Fruit fly (Drosophila melanogaster) whole organism, prepupa: ENCODE data around the gene Acsf2.

Experiments used
- Blimp-1 ChIP-seq: fragments of 200-800 bp; sonication (Bioruptor generic); optimal IDR thresholded peaks from 3 replicates; lab custom pipeline; 2017; ENCODE audit warnings: missing biosample characterization, missing genetic modification characterization, mild to moderate bottlenecking, moderate library complexity, missing genetic modification reagents
- CG11762 ChIP-seq: fragments of 200-800 bp; sonication (Bioruptor generic); optimal IDR thresholded peaks from 3 replicates; lab custom pipeline; 2016; ENCODE audit warnings: missing biosample characterization, missing genetic modification characterization; ENCODE audit not compliant: insufficient read depth
- CG15336 ChIP-seq: fragments of 200-800 bp; sonication (Bioruptor generic); IDR thresholded peaks from 2 replicates; pipeline ENCODE4 v1.3.6; 2022; ENCODE audit warnings: missing biosample characterization, missing genetic modification characterization
- CG1621 ChIP-seq: fragments of 200-800 bp; sonication (Bioruptor generic); optimal IDR thresholded peaks from 3 replicates; lab custom pipeline; 2018; ENCODE audit warnings: missing biosample characterization, mild to moderate bottlenecking, missing genetic modification characterization
- CG3032 ChIP-seq: fragments of 200-800 bp; optimal IDR thresholded peaks from 2 replicates; lab custom pipeline; 2019; ENCODE audit warnings: missing biosample characterization, mild to moderate bottlenecking, missing genetic modification characterization, moderate library complexity
- CG31627 ChIP-seq: fragments of 200-800 bp; sonication (Bioruptor generic); optimal IDR thresholded peaks from 3 replicates; lab custom pipeline; 2016; ENCODE audit warnings: missing biosample characterization, missing genetic modification characterization
- CG34406 ChIP-seq: fragments of 200-800 bp; sonication (Bioruptor generic); optimal IDR thresholded peaks from 3 replicates; lab custom pipeline; 2016; ENCODE audit warnings: missing biosample characterization, missing genetic modification characterization
- CG4318 ChIP-seq: fragments of 200-800 bp; sonication (Bioruptor generic); optimal IDR thresholded peaks from 3 replicates; lab custom pipeline; 2017; ENCODE audit warnings: missing biosample characterization, mild to moderate bottlenecking, missing genetic modification characterization
- CG6163 ChIP-seq: fragments of 200-800 bp; sonication (Bioruptor generic); IDR thresholded peaks from 3 replicates; pipeline ENCODE4 v1.3.6; 2022; ENCODE audit warnings: missing biosample characterization, missing genetic modification characterization
- CG6808 ChIP-seq: fragments of 200-800 bp; sonication (Bioruptor generic); optimal IDR thresholded peaks from 3 replicates; lab custom pipeline; 2017; ENCODE audit warnings: missing biosample characterization, missing genetic modification characterization, mild to moderate bottlenecking, moderate library complexity, missing genetic modification reagents
- CG6854 ChIP-seq: fragments of 200-800 bp; sonication (Bioruptor generic); optimal IDR thresholded peaks from 2 replicates; lab custom pipeline; 2017; ENCODE audit warnings: missing biosample characterization, mild to moderate bottlenecking, missing genetic modification characterization
- CG7368 ChIP-seq: fragments of 200-800 bp; sonication (Bioruptor generic); optimal IDR thresholded peaks from 3 replicates; lab custom pipeline; 2016; ENCODE audit warnings: missing biosample characterization, missing genetic modification characterization
- CG8119 ChIP-seq: fragments of 200-800 bp; sonication (Bioruptor generic); IDR thresholded peaks from 3 replicates; pipeline ENCODE4 v1.3.6; 2022; ENCODE audit warnings: missing biosample characterization, missing genetic modification characterization
- CG8319 ChIP-seq: fragments of 200-800 bp; sonication (Bioruptor generic); optimal IDR thresholded peaks from 3 replicates; lab custom pipeline; 2016; ENCODE audit warnings: missing biosample characterization, missing genetic modification characterization
- CG8632 ChIP-seq: fragments of 200-800 bp; sonication (Bioruptor generic); optimal IDR thresholded peaks from 3 replicates; lab custom pipeline; 2016; ENCODE audit warnings: missing biosample characterization, missing genetic modification characterization
- CG9139 ChIP-seq: fragments of 200-800 bp; sonication (Bioruptor generic); optimal IDR thresholded peaks from 3 replicates; lab custom pipeline; 2017; ENCODE audit warnings: missing biosample characterization, mild to moderate bottlenecking, missing genetic modification characterization
- Eip75B ChIP-seq: fragments of 200-800 bp; sonication (Bioruptor generic); optimal IDR thresholded peaks from 3 replicates; lab custom pipeline; 2016; ENCODE audit warnings: missing biosample characterization, missing genetic modification characterization
- Eip78C ChIP-seq: fragments of 200-800 bp; sonication (Bioruptor generic); peaks from one replicate; lab custom pipeline; 2016; ENCODE audit warnings: missing biosample characterization, missing genetic modification characterization
- Eip93F ChIP-seq: fragments of 200-800 bp; sonication (Bioruptor generic); optimal IDR thresholded peaks from 2 replicates; lab custom pipeline; 2016; ENCODE audit warnings: missing biosample characterization, mild to moderate bottlenecking, missing genetic modification characterization
- Ets21C ChIP-seq: fragments of 200-800 bp; sonication (Bioruptor generic); optimal IDR thresholded peaks from 3 replicates; lab custom pipeline; 2016; ENCODE audit warnings: missing biosample characterization, missing genetic modification characterization
- Ets96B ChIP-seq: fragments of 200-800 bp; optimal IDR thresholded peaks from 2 replicates; lab custom pipeline; 2019; ENCODE audit warnings: missing biosample characterization, mild to moderate bottlenecking, missing genetic modification characterization, moderate library complexity
- Gug ChIP-seq: fragments of 200-800 bp; sonication (Bioruptor generic); IDR thresholded peaks from 2 replicates; pipeline ENCODE4 v1.3.6; 2022; ENCODE audit warnings: missing biosample characterization, missing genetic modification characterization
- Hr38 ChIP-seq: sonication (Bioruptor generic); optimal IDR thresholded peaks from 2 replicates; lab custom pipeline; 2016; ENCODE audit warnings: missing biosample characterization, missing genetic modification characterization
- Hr4 ChIP-seq: fragments of 200-800 bp; sonication (Bioruptor generic); optimal IDR thresholded peaks from 3 replicates; lab custom pipeline; 2016; ENCODE audit warnings: missing biosample characterization, missing genetic modification characterization
- Lpt ChIP-seq: fragments of 200-800 bp; sonication (Bioruptor generic); optimal IDR thresholded peaks from 3 replicates; lab custom pipeline; 2016; ENCODE audit warnings: missing biosample characterization, missing genetic modification characterization
- Met ChIP-seq: fragments of 200-800 bp; sonication (Bioruptor generic); optimal IDR thresholded peaks from 3 replicates; lab custom pipeline; 2016; ENCODE audit warnings: missing biosample characterization, missing genetic modification characterization
- OdsH ChIP-seq: fragments of 200-800 bp; sonication (Bioruptor generic); optimal IDR thresholded peaks from 3 replicates; lab custom pipeline; 2016; ENCODE audit warnings: missing biosample characterization, missing genetic modification characterization
- Sox102F ChIP-seq: fragments of 200-800 bp; sonication (Bioruptor generic); optimal IDR thresholded peaks from 2 replicates; lab custom pipeline; 2016; ENCODE audit warnings: missing biosample characterization, mild to moderate bottlenecking, missing genetic modification characterization
- Sox14 ChIP-seq: fragments of 200-800 bp; sonication (Bioruptor generic); optimal IDR thresholded peaks from 3 replicates; lab custom pipeline; 2016; ENCODE audit warnings: missing biosample characterization, missing genetic modification characterization
- Sox15 ChIP-seq: fragments of 200-800 bp; sonication (Bioruptor generic); optimal IDR thresholded peaks from 3 replicates; lab custom pipeline; 2016; ENCODE audit warnings: missing biosample characterization, missing genetic modification characterization
- achi ChIP-seq: fragments of 200-800 bp; sonication (Bioruptor generic); optimal IDR thresholded peaks from 3 replicates; lab custom pipeline; 2016; ENCODE audit warnings: missing biosample characterization, missing genetic modification characterization
- esn ChIP-seq: fragments of 200-800 bp; sonication (Bioruptor generic); optimal IDR thresholded peaks from 2 replicates; lab custom pipeline; 2016; ENCODE audit warnings: missing biosample characterization, mild to moderate bottlenecking, missing genetic modification characterization, moderate library complexity
- fd59A ChIP-seq: fragments of 200-800 bp; sonication (Bioruptor generic); optimal IDR thresholded peaks from 2 replicates; lab custom pipeline; 2017; ENCODE audit warnings: missing biosample characterization, mild to moderate bottlenecking, missing genetic modification characterization, missing genetic modification reagents
- fd85E ChIP-seq: fragments of 200-800 bp; sonication (Bioruptor generic); optimal IDR thresholded peaks from 3 replicates; lab custom pipeline; 2016; ENCODE audit warnings: missing biosample characterization, missing genetic modification characterization
- lz ChIP-seq: fragments of 200-800 bp; sonication (Bioruptor generic); optimal IDR thresholded peaks from 3 replicates; lab custom pipeline; 2016; ENCODE audit warnings: missing biosample characterization, missing genetic modification characterization
- ss ChIP-seq, 2 experiments: fragments of 200-800 bp; sonication (Bioruptor generic); optimal IDR thresholded peaks; 2 replicates in 1 of 2; 3 replicates in 1 of 2; lab custom pipeline; 2017 to 2018; ENCODE audit warnings: mild to moderate bottlenecking in 2 of 2, missing biosample characterization in 2 of 2, missing genetic modification characterization in 2 of 2, moderate library complexity in 1 of 2
- svp ChIP-seq: fragments of 200-800 bp; sonication (Bioruptor generic); peaks from one replicate; lab custom pipeline; 2016; ENCODE audit warnings: missing biosample characterization, missing genetic modification characterization
- topi ChIP-seq: fragments of 200-800 bp; sonication (Bioruptor generic); optimal IDR thresholded peaks from 3 replicates; lab custom pipeline; 2016; ENCODE audit warnings: missing biosample characterization, missing genetic modification characterization

The Acsf2 gene

dm6 chr2L:5324958-5325850 lies 16.8 kb downstream of the Acsf2 start (continued):
- TF ChIP-seq Gug (peak; percentile 87), fd85E (GFP tag; lab: Kevin White, UChicago) (peak; percentile 39), CG8632 (GFP tag; lab: Kevin White, UChicago) (peak; percentile 77), achi (GFP tag; lab: Kevin White, UChicago) (peak; percentile 77), topi (GFP tag; lab: Kevin White, UChicago) (peak; percentile 65), Ets21C (GFP tag; lab: Kevin White, UChicago) (no peak), CG1621 (peak; percentile 73), CG9139 (peak; percentile 74), fd59A (GFP tag; lab: Kevin White, UChicago) (peak; percentile 44), Blimp-1 (GFP tag; lab: Kevin White, UChicago) (peak; percentile 19), CG8119 (GFP tag; lab: Robert Waterston, UW) (peak; percentile 87), CG11762 (GFP tag; lab: Kevin White, UChicago) (peak; percentile 49), lz (peak; percentile 75), Eip75B (peak; percentile 60), Lpt (GFP tag; lab: Kevin White, UChicago) (peak; percentile 74), Ets96B (tag; lab: Kevin White, UChicago) (peak; percentile 73), Sox14 (peak; percentile 81), Met (GFP tag; lab: Kevin White, UChicago) (no peak), CG4318 (GFP tag; lab: Kevin White, UChicago) (no peak), Hr38 (GFP tag; lab: Kevin White, UChicago) (no peak), Eip78C (peak; percentile 90), svp (peak; percentile 96), CG34406 (GFP tag; lab: Kevin White, UChicago) (peak; percentile 71), OdsH (GFP tag; lab: Kevin White, UChicago) (peak; percentile 80), CG6808 (no peak), CG15336 (peak; percentile 88), Eip93F (peak; percentile 38), esn (GFP tag; lab: Kevin White, UChicago) (peak; percentile 63), Hr4 (GFP tag; lab: Kevin White, UChicago) (no peak), CG6163 (GFP tag; lab: Robert Waterston, UW) (peak; percentile 97)

- no peak for TF ChIP-seq ss (GFP tag; optimal IDR thresholded peaks at IDR 0.05; lab: Kevin White, UChicago)
- no peak for TF ChIP-seq CG31627 (GFP tag; lab: Kevin White, UChicago)
- no peak for TF ChIP-seq Sox102F (GFP tag; lab: Kevin White, UChicago)
- no peak for TF ChIP-seq Eip75B
- no peak for TF ChIP-seq Eip93F
- no peak for TF ChIP-seq Sox14
- TF ChIP-seq CG8119 (GFP tag; lab: Robert Waterston, UW): no peak
- TF ChIP-seq CG3032 (tag; lab: Kevin White, UChicago): no peak
- TF ChIP-seq achi (GFP tag; lab: Kevin White, UChicago): no peak
- TF ChIP-seq CG8319 (GFP tag; lab: Kevin White, UChicago): no peak
- TF ChIP-seq CG6854: no peak
- no peak for TF ChIP-seq CG7368 (GFP tag; lab: Kevin White, UChicago)
Measured at dm6 chr2L:5321014-5321413, 21.0 kb downstream of the Acsf2 start.

dm6 chr2L:5320063-5320462 lies 22.0 kb downstream of the Acsf2 start:
- TF ChIP-seq svp (peak; percentile 61), Sox15 (no peak)
- TF ChIP-seq, all 60 proteins: peak for 1
